Fruit fly (Drosophila melanogaster) whole organism, embryonic: ENCODE data around the gene kibra.

ENCODE experiments used
- Ada2b ChIP-seq: fragments of 200-800 bp; sonication (Bioruptor generic); IDR thresholded peaks from 2 replicates; pipeline ENCODE4 v1.3.6; 2022; ENCODE audit warnings: missing biosample characterization, missing genetic modification characterization
- CG11456 ChIP-seq: fragments of 200-800 bp; sonication (Bioruptor generic); IDR thresholded peaks from 3 replicates; pipeline ENCODE4 v1.3.6; 2022; ENCODE audit warnings: missing biosample characterization, missing genetic modification characterization
- CG11504 ChIP-seq: fragments of 200-800 bp; sonication (Bioruptor generic); optimal IDR thresholded peaks from 3 replicates; lab custom pipeline; 2019; ENCODE audit warnings: missing biosample characterization, mild to moderate bottlenecking, missing genetic modification characterization, moderate library complexity
- CG12769 ChIP-seq: fragments of 200-800 bp; sonication (Bioruptor generic); optimal IDR thresholded peaks from 2 replicates; lab custom pipeline; 2019; ENCODE audit warnings: missing biosample characterization, mild to moderate bottlenecking, missing genetic modification characterization, moderate library complexity
- CG1603 ChIP-seq: fragments of 200-800 bp; sonication (Bioruptor generic); optimal IDR thresholded peaks from 2 replicates; lab custom pipeline; 2019; ENCODE audit warnings: missing biosample characterization, mild to moderate bottlenecking, missing genetic modification characterization, moderate library complexity
- CG2202 ChIP-seq: fragments of 200-800 bp; sonication (Bioruptor generic); optimal IDR thresholded peaks from 2 replicates; lab custom pipeline; 2018; ENCODE audit warnings: missing biosample characterization, mild to moderate bottlenecking, missing genetic modification characterization
- CG3847 ChIP-seq: fragments of 200-800 bp; sonication (Bioruptor generic); IDR thresholded peaks from 2 replicates; pipeline ENCODE4 v1.3.6; 2022; ENCODE audit warnings: missing biosample characterization, missing genetic modification characterization
- CG4707 ChIP-seq: fragments of 200-800 bp; sonication (Bioruptor generic); optimal IDR thresholded peaks from 2 replicates; lab custom pipeline; 2018; ENCODE audit warnings: missing biosample characterization, mild to moderate bottlenecking, missing genetic modification characterization, moderate library complexity
- CG6254 ChIP-seq: fragments of 200-800 bp; sonication (Bioruptor generic); optimal IDR thresholded peaks from 3 replicates; lab custom pipeline; 2017; ENCODE audit warnings: mild to moderate bottlenecking, missing biosample characterization, missing genetic modification reagents, missing genetic modification characterization
- CG6689 ChIP-seq: fragments of 200-800 bp; sonication (Bioruptor generic); IDR thresholded peaks from 2 replicates; pipeline ENCODE4 v1.3.6; 2022; ENCODE audit warnings: missing biosample characterization, missing genetic modification characterization
- CG8765 ChIP-seq: fragments of 200-800 bp; sonication (Bioruptor generic); IDR thresholded peaks from 2 replicates; pipeline ENCODE4 v1.3.6; 2022; ENCODE audit warnings: missing biosample characterization, missing genetic modification characterization
- CG9932 ChIP-seq: fragments of 200-800 bp; sonication (Bioruptor generic); IDR thresholded peaks from 2 replicates; pipeline ENCODE4 v1.3.6; 2022; ENCODE audit warnings: missing biosample characterization, missing genetic modification characterization
- Dad ChIP-seq: fragments of 200-800 bp; sonication (Bioruptor generic); optimal IDR thresholded peaks from 3 replicates; lab custom pipeline; 2016; ENCODE audit warnings: missing biosample characterization, missing genetic modification characterization
- Dfd ChIP-seq, 2 experiments: fragments of >200 bp; optimal IDR thresholded peaks; 2 replicates each; lab custom pipeline; 2017; ENCODE audit warnings: missing biosample characterization in 2 of 2, missing genetic modification characterization in 2 of 2
- Drgx ChIP-seq: fragments of 200-800 bp; sonication (Bioruptor generic); IDR thresholded peaks from 2 replicates; pipeline ENCODE4 v1.3.6; 2022; ENCODE audit warnings: missing biosample characterization, missing genetic modification characterization
- Fer2 ChIP-seq: fragments of 200-800 bp; sonication (Bioruptor generic); optimal IDR thresholded peaks from 2 replicates; lab custom pipeline; 2018; ENCODE audit warnings: missing biosample characterization, mild to moderate bottlenecking, missing genetic modification characterization, moderate library complexity
- Gug ChIP-seq: fragments of 200-800 bp; sonication (Bioruptor generic); IDR thresholded peaks from 4 replicates; pipeline ENCODE4 v1.3.6; 2022; ENCODE audit warnings: missing biosample characterization, missing genetic modification characterization
- Hr51 ChIP-seq, 2 experiments: fragments of 200-800 bp; sonication (Bioruptor generic); optimal IDR thresholded peaks; 2 replicates in 1 of 2; 3 replicates in 1 of 2; lab custom pipeline; 2016 to 2018; ENCODE audit warnings: missing biosample characterization in 2 of 2, missing genetic modification characterization in 2 of 2, mild to moderate bottlenecking in 1 of 2, moderate library complexity in 1 of 2
- Med ChIP-seq: fragments of 200-800 bp; sonication (Bioruptor generic); peaks from one replicate; lab custom pipeline; 2016; ENCODE audit warnings: missing biosample characterization, missing genetic modification characterization, mild to moderate bottlenecking, inconsistent platforms, moderate library complexity
- Neu2 ChIP-seq: fragments of 200-800 bp; sonication (Bioruptor generic); optimal IDR thresholded peaks from 3 replicates; lab custom pipeline; 2016; ENCODE audit warnings: missing biosample characterization, missing genetic modification characterization, borderline replicate concordance
- Nf-YC ChIP-seq: fragments of 200-800 bp; optimal IDR thresholded peaks from 3 replicates; lab custom pipeline; 2019; ENCODE audit warnings: missing biosample characterization, mild to moderate bottlenecking, missing genetic modification characterization, moderate library complexity
- NfI ChIP-seq: fragments of 200-800 bp; sonication (Bioruptor generic); optimal IDR thresholded peaks from 3 replicates; lab custom pipeline; 2018; ENCODE audit warnings: missing biosample characterization, mild to moderate bottlenecking, missing genetic modification characterization, moderate library complexity
- Oli ChIP-seq: fragments of 200-800 bp; sonication (Bioruptor generic); optimal IDR thresholded peaks from 2 replicates; lab custom pipeline; 2018; ENCODE audit warnings: missing biosample characterization, mild to moderate bottlenecking, missing genetic modification characterization, moderate library complexity
- PHDP ChIP-seq: fragments of 200-800 bp; sonication (Bioruptor generic); optimal IDR thresholded peaks from 3 replicates; lab custom pipeline; 2018; ENCODE audit warnings: missing biosample characterization, mild to moderate bottlenecking, missing genetic modification characterization, moderate library complexity
- Pdp1 ChIP-seq, 2 experiments: fragments of 200-800 bp; sonication (Bioruptor generic); optimal IDR thresholded peaks; 3 replicates each; lab custom pipeline; 2016; ENCODE audit warnings: missing biosample characterization in 2 of 2, missing genetic modification characterization in 2 of 2, mild to moderate bottlenecking in 1 of 2, moderate library complexity in 1 of 2
- Sin3A ChIP-seq: fragments of >200 bp; optimal IDR thresholded peaks from 2 replicates; lab custom pipeline; 2018
- Six4 ChIP-seq: fragments of 200-800 bp; sonication (Bioruptor generic); optimal IDR thresholded peaks from 2 replicates; lab custom pipeline; 2016; ENCODE audit warnings: missing biosample characterization, missing genetic modification characterization
- Sox102F ChIP-seq: fragments of 200-800 bp; sonication (Bioruptor generic); optimal IDR thresholded peaks from 2 replicates; lab custom pipeline; 2018; ENCODE audit warnings: missing biosample characterization, mild to moderate bottlenecking, missing genetic modification characterization, moderate library complexity
- ab ChIP-seq: fragments of 200-800 bp; sonication (Bioruptor generic); optimal IDR thresholded peaks from 2 replicates; lab custom pipeline; 2016; ENCODE audit warnings: missing biosample characterization, missing genetic modification characterization
- ara ChIP-seq: fragments of 200-800 bp; sonication (Bioruptor generic); IDR thresholded peaks from 2 replicates; pipeline ENCODE4 v1.3.6; 2022; ENCODE audit warnings: missing biosample characterization, missing genetic modification characterization
- crol ChIP-seq: fragments of 200-800 bp; sonication (Bioruptor generic); IDR thresholded peaks from 2 replicates; pipeline ENCODE4 v1.3.6; 2022; ENCODE audit warnings: missing biosample characterization, missing genetic modification characterization
- cwo ChIP-seq: fragments of 200-800 bp; sonication (Bioruptor generic); optimal IDR thresholded peaks from 3 replicates; lab custom pipeline; 2017; ENCODE audit warnings: missing biosample characterization, missing genetic modification characterization, mild to moderate bottlenecking, moderate library complexity, missing genetic modification reagents
- gem ChIP-seq: fragments of 200-800 bp; sonication (Bioruptor generic); optimal IDR thresholded peaks from 2 replicates; lab custom pipeline; 2019; ENCODE audit warnings: missing biosample characterization, mild to moderate bottlenecking, missing genetic modification characterization, moderate library complexity
- gro ChIP-seq: fragments of 200-800 bp; sonication (Bioruptor generic); optimal IDR thresholded peaks from 2 replicates; lab custom pipeline; 2016; ENCODE audit warnings: missing biosample characterization, missing genetic modification characterization
- nau ChIP-seq: fragments of 200-800 bp; sonication (Bioruptor generic); optimal IDR thresholded peaks from 3 replicates; lab custom pipeline; 2017; ENCODE audit warnings: missing biosample characterization, mild to moderate bottlenecking, missing genetic modification characterization, missing genetic modification reagents
- pan ChIP-seq, 4 experiments: fragments of >200 bp in 3 of 4; fragments of 200-800 bp in 1 of 4; sonication (Bioruptor generic) in 1 of 4; optimal IDR thresholded peaks in 3 of 4; IDR thresholded peaks in 1 of 4; 2 replicates each; pipeline versions ENCODE4 v1.3.6 to Lab custom; 2017 to 2022; ENCODE audit warnings: missing biosample characterization in 2 of 4, missing genetic modification characterization in 2 of 4, mixed read lengths in 1 of 4
- row ChIP-seq: fragments of 200-800 bp; sonication (Bioruptor generic); IDR thresholded peaks from 3 replicates; pipeline ENCODE4 v1.3.6; 2022; ENCODE audit warnings: missing biosample characterization, missing genetic modification characterization
- sd ChIP-seq: fragments of 200-800 bp; sonication (Bioruptor generic); optimal IDR thresholded peaks from 3 replicates; lab custom pipeline; 2018; ENCODE audit warnings: missing biosample characterization, mild to moderate bottlenecking, missing genetic modification characterization, moderate library complexity
- sens ChIP-seq: fragments of 200-800 bp; sonication (Bioruptor generic); peaks from one replicate; lab custom pipeline; 2016; ENCODE audit warnings: missing biosample characterization, missing genetic modification characterization
- slou ChIP-seq: fragments of 200-800 bp; sonication (Bioruptor generic); optimal IDR thresholded peaks from 3 replicates; lab custom pipeline; 2016; ENCODE audit warnings: missing biosample characterization, missing genetic modification characterization
- twi ChIP-seq: fragments of 200-800 bp; optimal IDR thresholded peaks from 2 replicates; lab custom pipeline; 2019; ENCODE audit warnings: missing biosample characterization, mild to moderate bottlenecking, missing genetic modification characterization, moderate library complexity
- usp ChIP-seq: fragments of >200 bp; optimal IDR thresholded peaks from 2 replicates; lab custom pipeline; 2017; ENCODE audit warnings: missing biosample characterization, missing genetic modification characterization
- z ChIP-seq: fragments of 200-800 bp; sonication (Bioruptor generic); IDR thresholded peaks from 3 replicates; pipeline ENCODE4 v1.3.6; 2022; ENCODE audit warnings: missing biosample characterization, missing genetic modification characterization

Gene kibra

DNA sequence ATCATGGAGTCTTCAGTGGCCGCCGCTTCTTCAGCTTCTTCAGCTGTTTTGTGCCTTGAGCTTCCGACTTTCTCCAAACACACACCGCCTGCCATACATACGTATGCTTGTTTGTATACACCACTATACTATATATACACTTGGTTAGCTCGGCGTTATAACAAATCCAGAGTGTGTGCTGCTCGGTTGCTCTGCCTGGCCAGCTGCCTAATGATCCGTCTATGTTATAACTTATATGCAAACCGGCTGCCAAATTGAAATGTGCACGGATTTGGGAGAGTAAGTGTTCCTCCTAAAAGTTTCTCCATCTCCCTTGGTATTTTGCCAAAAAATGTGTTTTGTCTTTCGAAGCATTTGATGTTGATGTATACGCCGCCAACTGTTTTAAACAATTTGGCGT is 39.4 kb upstream of the kibra start:
- TF ChIP-seq Med (peak; percentile 60), CG12769 (tag; lab: Kevin White, UChicago) (peak; percentile 59), sd (tag; lab: Kevin White, UChicago) (peak; percentile 83), nau (peak; percentile 32), ara (GFP tag; lab: Robert Waterston, UW) (0 out of 2 replicates have a peak, but pooled peaks have one; percentile 11), CG6254 (GFP tag; lab: Kevin White, UChicago) (no peak), Nf-YC (tag; lab: Kevin White, UChicago) (no peak), z (GFP tag; lab: Robert Waterston, UW) (no peak), NfI (peak; percentile 16), Pdp1 (GFP tag; optimal IDR thresholded peaks at IDR 0.05; lab: Kevin White, UChicago) (peak in 1 of 2 experiments; percentile 16), Fer2 (tag; lab: Kevin White, UChicago) (no peak), Six4 (GFP tag; lab: Kevin White, UChicago) (no peak), pan (optimal IDR thresholded peaks at IDR 0.05; lab: Kevin White, UChicago) (no peak), pan (GFP tag; optimal IDR thresholded peaks at IDR 0.05 in 1 of 2, IDR thresholded peaks at IDR 0.05 in 1 of 2) (peak in 1 of 2 experiments; percentile 32)

DNA sequence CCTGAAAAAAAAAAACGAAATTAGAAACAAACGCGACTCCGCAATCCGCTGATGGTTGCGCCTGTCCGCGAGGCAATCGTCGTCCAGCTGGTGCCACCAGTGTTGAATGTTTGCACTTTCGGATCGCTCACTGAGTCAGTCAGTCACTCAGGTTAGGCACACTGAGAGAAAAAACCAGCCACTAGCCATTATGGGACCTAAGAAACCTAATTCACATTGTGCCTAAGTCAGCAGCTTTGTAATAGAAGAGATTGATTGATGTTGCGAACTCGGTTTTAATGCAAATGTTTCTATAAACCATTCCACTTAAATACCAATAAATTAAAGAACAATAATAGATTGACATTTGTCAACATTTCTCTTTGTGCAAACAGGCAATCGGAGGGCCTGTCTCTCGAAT is 37.0 kb upstream of the kibra start:
- no peak for TF ChIP-seq Neu2 (GFP tag; lab: Kevin White, UChicago)
- no peak for TF ChIP-seq Dad (GFP tag; lab: Kevin White, UChicago)
- peak; percentile 3 for TF ChIP-seq CG11504
- TF ChIP-seq CG1603 (tag; lab: Kevin White, UChicago): peak; percentile 10
- TF ChIP-seq sens: peak; percentile 26
- no peak for TF ChIP-seq gro (GFP tag; lab: Kevin White, UChicago)
- TF ChIP-seq gem: peak; percentile 4
- peak; percentile 28 for TF ChIP-seq Sox102F (GFP tag; lab: Kevin White, UChicago)
- TF ChIP-seq Oli: peak; percentile 9
- TF ChIP-seq Hr51 (GFP tag; optimal IDR thresholded peaks at IDR 0.05; lab: Kevin White, UChicago): peak in 1 of 2 experiments; percentile 18
- TF ChIP-seq Drgx: peak; percentile 37

DNA sequence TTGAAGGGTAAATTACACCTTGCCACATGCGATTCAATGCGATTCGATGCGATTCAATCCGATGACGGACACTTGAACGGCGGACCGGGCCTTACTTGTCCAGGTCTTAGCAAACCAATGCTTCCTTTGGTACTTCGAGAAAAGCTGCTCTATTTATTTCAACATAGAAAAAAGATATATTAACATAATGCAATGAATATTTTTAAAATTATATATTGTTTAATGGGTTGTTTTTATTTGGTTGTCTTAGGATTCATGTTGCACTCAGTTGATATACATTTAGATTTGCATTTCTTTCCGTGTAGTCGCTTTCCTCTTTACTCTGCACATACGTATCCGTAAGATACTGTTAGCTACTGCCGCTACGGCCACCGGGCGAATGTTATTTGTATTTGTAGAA is 34.3 kb upstream of the kibra start:
- TF ChIP-seq CG6689 (GFP tag; lab: Robert Waterston, UW) (0 out of 2 replicates have a peak, but pooled peaks have one; percentile 11), Drgx (peak; percentile 64; the same call in 1 of the 2 replicates), PHDP (tag; lab: Kevin White, UChicago) (no peak), ab (GFP tag; lab: Kevin White, UChicago) (no peak), Gug (GFP tag; lab: Robert Waterston, UW) (no peak)

DNA sequence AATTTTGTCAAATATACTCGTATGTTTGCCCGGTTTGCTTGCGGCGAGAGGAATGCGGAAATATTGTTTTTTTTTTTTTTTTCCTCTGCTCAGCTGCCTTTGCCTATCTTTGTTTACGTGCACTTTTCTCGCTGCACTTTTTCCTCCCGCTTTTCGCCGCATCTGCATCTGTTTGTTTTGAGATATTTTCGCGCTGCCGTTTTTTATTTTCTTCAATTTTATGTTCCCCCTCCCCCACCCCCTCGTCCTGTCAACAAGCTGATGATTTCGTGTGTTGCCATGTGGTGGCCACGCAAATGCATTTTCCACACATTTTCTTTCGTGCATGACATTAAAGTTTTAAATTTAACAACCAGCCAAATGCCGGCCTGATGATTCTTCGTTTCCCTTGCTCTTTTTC is 32.0 kb upstream of the kibra start:
- TF ChIP-seq usp (GFP tag; lab: Kevin White, UChicago): no peak
- TF ChIP-seq Dfd (GFP tag; optimal IDR thresholded peaks at IDR 0.05; lab: Kevin White, UChicago): no peak
- TF ChIP-seq Ada2b (GFP tag; lab: Robert Waterston, UW): no peak
- no peak for TF ChIP-seq slou (GFP tag; lab: Kevin White, UChicago)
- TF ChIP-seq row (GFP tag; lab: Robert Waterston, UW): no peak
- TF ChIP-seq twi (tag; lab: Kevin White, UChicago): peak; percentile 45
- no peak for TF ChIP-seq CG11456 (GFP tag; lab: Robert Waterston, UW)
- TF ChIP-seq CG2202 (tag; lab: Kevin White, UChicago): no peak
- TF ChIP-seq cwo: no peak
- no peak for TF ChIP-seq CG8765 (GFP tag; lab: Robert Waterston, UW)
- no peak for TF ChIP-seq CG3847 (GFP tag; lab: Robert Waterston, UW)
- TF ChIP-seq Sin3A (lab: Kevin White, UChicago): no peak
- TF ChIP-seq CG9932 (GFP tag; lab: Robert Waterston, UW): no peak
- TF ChIP-seq crol (GFP tag; lab: Robert Waterston, UW): peak; percentile 14; the same call in 1 of the 2 replicates
- TF ChIP-seq CG4707 (GFP tag; lab: Kevin White, UChicago): no peak
- TF ChIP-seq, all 482 proteins: peak for 2
